Worm (Caenorhabditis elegans) whole organism, early embryonic: ENCODE results near the gene flp-18.

Experiments used
- ama-1 ChIP-seq: fragments of 150-350 bp; optimal IDR thresholded peaks from 2 replicates; lab custom pipeline; 2014
- hmbx-1 ChIP-seq: sonication (generic microtip); optimal IDR thresholded peaks from 2 replicates; lab custom pipeline; 2016; ENCODE audit warnings: mild to moderate bottlenecking, missing genetic modification characterization, missing compliant biosample characterization
- scrt-1 ChIP-seq: fragments of 200-800 bp; sonication (Bioruptor generic); IDR thresholded peaks from 2 replicates; pipeline ENCODE4 v1.3.6; 2022; ENCODE audit warnings: missing genetic modification characterization, missing compliant biosample characterization
- sea-1 ChIP-seq: fragments of 200-800 bp; sonication (Bioruptor generic); conservative IDR thresholded peaks from 2 replicates; pipeline ENCODE4 v1.3.6; 2022; ENCODE audit warnings: missing genetic modification characterization, missing compliant biosample characterization

ce11 chrX:3054394-3054793 lies 36.0 kb upstream of the flp-18 start:
- TF ChIP-seq ama-1 (lab: Kevin White, UChicago), result no peak
- no peak for TF ChIP-seq scrt-1
- TF ChIP-seq sea-1 (GFP tag; lab: Robert Waterston, UW), result no peak
- TF ChIP-seq hmbx-1, result no peak
